Fruit fly (Drosophila melanogaster) Kc167 (cell line): Measurements from ENCODE around the gene CG13287.

ENCODE experiments used
- Myc ChIP-seq: fragments of >200 bp; optimal IDR thresholded peaks from 2 replicates; lab custom pipeline; 2017; ENCODE audit warnings: missing external identifiers
- Sin3A ChIP-seq: fragments of >200 bp; optimal IDR thresholded peaks from 2 replicates; lab custom pipeline; 2018; ENCODE audit warnings: missing external identifiers
- h ChIP-seq: fragments of >200 bp; optimal IDR thresholded peaks from 3 replicates; lab custom pipeline; 2018; ENCODE audit warnings: missing external identifiers
- insv ChIP-seq: fragments of >200 bp; optimal IDR thresholded peaks from 3 replicates; lab custom pipeline; 2018; ENCODE audit warnings: missing external identifiers
- psq ChIP-seq: fragments of >200 bp; optimal IDR thresholded peaks from 2 replicates; lab custom pipeline; 2017; ENCODE audit warnings: missing external identifiers
- ttk ChIP-seq: sonication (Bioruptor generic); optimal IDR thresholded peaks from 2 replicates; lab custom pipeline; 2017; ENCODE audit warnings: missing external identifiers

CG13287 gene

dm6 chr3L:5855098-5855497 is 27.0 kb upstream of the CG13287 start:
- TF ChIP-seq Sin3A (lab: Kevin White, UChicago) (no peak), insv (lab: Kevin White, UChicago) (no peak), ttk (no peak), Myc (lab: Kevin White, UChicago) (no peak), psq (lab: Kevin White, UChicago) (no peak), h (lab: Kevin White, UChicago) (no peak)

dm6 chr3L:5856081-5856826 is 25.9 kb upstream of the CG13287 start:
- no peak for TF ChIP-seq ttk
- TF ChIP-seq insv (lab: Kevin White, UChicago): no peak
- no peak for TF ChIP-seq h (lab: Kevin White, UChicago)
- no peak for TF ChIP-seq Myc (lab: Kevin White, UChicago)
- no peak for TF ChIP-seq psq (lab: Kevin White, UChicago)
- TF ChIP-seq Sin3A (lab: Kevin White, UChicago): no peak

dm6 chr3L:5856919-5857318 is 25.2 kb upstream of the CG13287 start:
- TF ChIP-seq h (lab: Kevin White, UChicago): no peak
- no peak for TF ChIP-seq Sin3A (lab: Kevin White, UChicago)
- no peak for TF ChIP-seq ttk
- no peak for TF ChIP-seq Myc (lab: Kevin White, UChicago)
- no peak for TF ChIP-seq psq (lab: Kevin White, UChicago)
- TF ChIP-seq insv (lab: Kevin White, UChicago): no peak

- TF ChIP-seq insv (lab: Kevin White, UChicago): no peak
- TF ChIP-seq Sin3A (lab: Kevin White, UChicago): no peak
- TF ChIP-seq ttk: no peak
- no peak for TF ChIP-seq psq (lab: Kevin White, UChicago)
- TF ChIP-seq Myc (lab: Kevin White, UChicago): no peak
- no peak for TF ChIP-seq h (lab: Kevin White, UChicago)
Measured at dm6 chr3L:5859029-5859428, 23.1 kb upstream of the CG13287 start.

dm6 chr3L:5862994-5863393 is 19.1 kb upstream of the CG13287 start:
- TF ChIP-seq h (lab: Kevin White, UChicago) (no peak), psq (lab: Kevin White, UChicago) (no peak), insv (lab: Kevin White, UChicago) (no peak), Sin3A (lab: Kevin White, UChicago) (no peak), Myc (lab: Kevin White, UChicago) (no peak), ttk (no peak)

dm6 chr3L:5863868-5864413 is 18.2 kb upstream of the CG13287 start:
- TF ChIP-seq Sin3A (lab: Kevin White, UChicago) (no peak), psq (lab: Kevin White, UChicago) (no peak), Myc (lab: Kevin White, UChicago) (no peak), h (lab: Kevin White, UChicago) (no peak)

- no peak for TF ChIP-seq insv (lab: Kevin White, UChicago)
- no peak for TF ChIP-seq ttk
- TF ChIP-seq Myc (lab: Kevin White, UChicago): no peak
Measured at dm6 chr3L:5866924-5867323, 15.2 kb upstream of the CG13287 start.

- TF ChIP-seq ttk (no peak), h (lab: Kevin White, UChicago) (no peak), insv (lab: Kevin White, UChicago) (no peak), Myc (lab: Kevin White, UChicago) (no peak), psq (lab: Kevin White, UChicago) (no peak), Sin3A (lab: Kevin White, UChicago) (no peak)
Measured at dm6 chr3L:5869614-5870204, 12.4 kb upstream of the CG13287 start.

- no peak for TF ChIP-seq Myc (lab: Kevin White, UChicago)
- TF ChIP-seq psq (lab: Kevin White, UChicago): no peak
- TF ChIP-seq h (lab: Kevin White, UChicago): no peak
- TF ChIP-seq Sin3A (lab: Kevin White, UChicago): no peak
- TF ChIP-seq insv (lab: Kevin White, UChicago): no peak
- no peak for TF ChIP-seq ttk
Measured at dm6 chr3L:5871201-5871600, 10.9 kb upstream of the CG13287 start, which contains the start of gene CG5568. CG5568 (plus strand) TSS chr3L:5871501.

- TF ChIP-seq Sin3A (lab: Kevin White, UChicago) (no peak), psq (lab: Kevin White, UChicago) (no peak), ttk (no peak), Myc (lab: Kevin White, UChicago) (no peak), insv (lab: Kevin White, UChicago) (no peak), h (lab: Kevin White, UChicago) (no peak)
Measured at dm6 chr3L:5873011-5873410, 9.1 kb upstream of the CG13287 start, which contains the start of gene CG18586. CG18586 (plus strand) TSS chr3L:5873311.

dm6 chr3L:5878734-5879291 is 3.3 kb upstream of the CG13287 start:
- TF ChIP-seq Sin3A (lab: Kevin White, UChicago) (no peak), h (lab: Kevin White, UChicago) (no peak), psq (lab: Kevin White, UChicago) (no peak), insv (lab: Kevin White, UChicago) (no peak), ttk (no peak)
